Worm (Caenorhabditis elegans) whole organism, L1 larva: ENCODE results near the gene srh-122.

Experiments used
- lsy-2 ChIP-seq, 2 experiments: fragments of 150-350 bp; optimal IDR thresholded peaks; 2 replicates each; lab custom pipeline; 2014; ENCODE audit warnings: missing biosample characterization in 2 of 2, missing genetic modification characterization in 2 of 2
- mdl-1 ChIP-seq, 2 experiments: fragments of 150-350 bp; optimal IDR thresholded peaks; 2 replicates each; lab custom pipeline; 2014 to 2017; ENCODE audit warnings: missing biosample characterization in 2 of 2, missing genetic modification characterization in 2 of 2, inconsistent platforms in 1 of 2
- unc-62 ChIP-seq: fragments of 150-350 bp; optimal IDR thresholded peaks from 2 replicates; lab custom pipeline; 2014; ENCODE audit warnings: missing biosample characterization, missing genetic modification reagents, missing genetic modification characterization

- TF ChIP-seq lsy-2 (tag; optimal IDR thresholded peaks at IDR 0.05; lab: Kevin White, UChicago): no peak
- no peak for TF ChIP-seq mdl-1 (tag; optimal IDR thresholded peaks at IDR 0.05; lab: Kevin White, UChicago)
- TF ChIP-seq unc-62 (GFP tag; lab: Kevin White, UChicago): no peak
Observed at ce11 chrV:15376223-15376622, 1.6 kb downstream of the srh-122 start, which contains the start of gene srh-52.
